Worm (Caenorhabditis elegans) whole organism, L2 larva: ENCODE measurements around the gene C35C5.8.
A peak's percentile ranks its signal among the peaks of the same experiment; 100 is the strongest.

Source experiments
- C34F6.9 ChIP-seq: fragments of 150-350 bp; optimal IDR thresholded peaks from 2 replicates; lab custom pipeline; 2014; ENCODE audit warnings: missing biosample characterization, missing genetic modification characterization
- F13H6.1 ChIP-seq: sonication (generic microtip); optimal IDR thresholded peaks from 2 replicates; lab custom pipeline; 2016; ENCODE audit warnings: missing genetic modification characterization, missing compliant biosample characterization
- R02D3.7 ChIP-seq: fragments of 150-350 bp; optimal IDR thresholded peaks from 2 replicates; lab custom pipeline; 2014; ENCODE audit warnings: missing biosample characterization, missing genetic modification characterization
- Y55F3AM.14 ChIP-seq: fragments of 200-800 bp; sonication (Bioruptor generic); optimal IDR thresholded peaks from 2 replicates; lab custom pipeline; 2018; ENCODE audit warnings: mild to moderate bottlenecking, missing genetic modification characterization, missing compliant biosample characterization
- ZK546.5 ChIP-seq: sonication (generic microtip); optimal IDR thresholded peaks from 2 replicates; lab custom pipeline; 2017; ENCODE audit warnings: missing biosample characterization, missing genetic modification characterization
- aly-2 ChIP-seq: fragments of 150-350 bp; optimal IDR thresholded peaks from 2 replicates; lab custom pipeline; 2014; ENCODE audit warnings: missing biosample characterization, missing genetic modification characterization
- ama-1 ChIP-seq: fragments of 150-350 bp; optimal IDR thresholded peaks from 2 replicates; lab custom pipeline; 2018; ENCODE audit warnings: inconsistent platforms
- ceh-16 ChIP-seq: fragments of 150-350 bp; optimal IDR thresholded peaks from 2 replicates; lab custom pipeline; 2014; ENCODE audit warnings: missing biosample characterization, missing genetic modification characterization
- crh-2 ChIP-seq: sonication (generic microtip); optimal IDR thresholded peaks from 2 replicates; lab custom pipeline; 2017; ENCODE audit warnings: missing biosample characterization, missing genetic modification characterization
- elt-1 ChIP-seq: fragments of 150-350 bp; optimal IDR thresholded peaks from 2 replicates; lab custom pipeline; 2014; ENCODE audit warnings: missing biosample characterization, missing genetic modification characterization
- elt-3 ChIP-seq: sonication (generic microtip); optimal IDR thresholded peaks from 2 replicates; lab custom pipeline; 2017; ENCODE audit warnings: missing biosample characterization, missing genetic modification characterization
- fos-1 ChIP-seq: fragments of 150-350 bp; optimal IDR thresholded peaks from 2 replicates; lab custom pipeline; 2014; ENCODE audit warnings: missing biosample characterization, missing genetic modification characterization
- lin-11 ChIP-seq: fragments of 150-350 bp; sonication (generic microtip); optimal IDR thresholded peaks from 2 replicates; lab custom pipeline; 2014; ENCODE audit warnings: missing biosample characterization, missing genetic modification characterization, inconsistent platforms, mixed read lengths
- lin-13 ChIP-seq: fragments of 150-350 bp; optimal IDR thresholded peaks from 2 replicates; lab custom pipeline; 2014; ENCODE audit warnings: missing biosample characterization, missing genetic modification reagents, missing genetic modification characterization
- lin-39 ChIP-seq: fragments of 150-350 bp; optimal IDR thresholded peaks from 2 replicates; lab custom pipeline; 2014; ENCODE audit warnings: missing biosample characterization, missing genetic modification reagents, missing genetic modification characterization
- nhr-10 ChIP-seq: sonication (generic microtip); optimal IDR thresholded peaks from 2 replicates; lab custom pipeline; 2017; ENCODE audit warnings: missing biosample characterization, missing genetic modification characterization
- nhr-11 ChIP-seq: fragments of 150-350 bp; optimal IDR thresholded peaks from 2 replicates; lab custom pipeline; 2014; ENCODE audit warnings: missing biosample characterization, missing genetic modification characterization
- nhr-12 ChIP-seq: fragments of 150-350 bp; optimal IDR thresholded peaks from 2 replicates; lab custom pipeline; 2014; ENCODE audit warnings: missing biosample characterization, missing genetic modification characterization
- nhr-129 ChIP-seq: fragments of 150-350 bp; optimal IDR thresholded peaks from 2 replicates; lab custom pipeline; 2014; ENCODE audit warnings: missing biosample characterization, missing genetic modification characterization
- nhr-21 ChIP-seq: fragments of 150-350 bp; optimal IDR thresholded peaks from 2 replicates; lab custom pipeline; 2014; ENCODE audit warnings: missing biosample characterization, missing genetic modification characterization
- nhr-23 ChIP-seq: fragments of 150-350 bp; optimal IDR thresholded peaks from 2 replicates; lab custom pipeline; 2014; ENCODE audit warnings: missing biosample characterization, missing genetic modification reagents, missing genetic modification characterization
- nhr-237 ChIP-seq: fragments of 150-350 bp; optimal IDR thresholded peaks from 2 replicates; lab custom pipeline; 2014; ENCODE audit warnings: missing biosample characterization, missing genetic modification characterization
- nhr-6 ChIP-seq: fragments of 150-350 bp; optimal IDR thresholded peaks from 2 replicates; lab custom pipeline; 2014; ENCODE audit warnings: missing biosample characterization, missing genetic modification characterization
- nhr-77 ChIP-seq: fragments of 150-350 bp; optimal IDR thresholded peaks from 2 replicates; lab custom pipeline; 2014; ENCODE audit warnings: missing biosample characterization, missing genetic modification characterization
- peb-1 ChIP-seq: fragments of 150-350 bp; optimal IDR thresholded peaks from 2 replicates; lab custom pipeline; 2014; ENCODE audit warnings: missing biosample characterization, missing genetic modification characterization
- sma-3 ChIP-seq: sonication (generic microtip); optimal IDR thresholded peaks from 2 replicates; lab custom pipeline; 2016; ENCODE audit warnings: missing genetic modification reagents, missing genetic modification characterization, missing compliant biosample characterization
- sma-9 ChIP-seq, 2 experiments: fragments of 150-350 bp in 1 of 2; sonication (generic microtip) in 1 of 2; optimal IDR thresholded peaks; 2 replicates each; lab custom pipeline; 2014 to 2016; ENCODE audit warnings: missing genetic modification characterization in 2 of 2, mild to moderate bottlenecking in 1 of 2, missing biosample characterization in 1 of 2, missing compliant biosample characterization in 1 of 2, missing genetic modification reagents in 1 of 2, moderate library complexity in 1 of 2
- snpc-4 ChIP-seq: fragments of 150-350 bp; optimal IDR thresholded peaks from 2 replicates; lab custom pipeline; 2014; ENCODE audit warnings: missing biosample characterization, missing genetic modification characterization
- unc-39 ChIP-seq: fragments of 150-350 bp; optimal IDR thresholded peaks from 2 replicates; lab custom pipeline; 2014; ENCODE audit warnings: missing biosample characterization, missing genetic modification characterization
- unc-55 ChIP-seq: fragments of 150-350 bp; sonication (generic microtip); optimal IDR thresholded peaks from 3 replicates; lab custom pipeline; 2014; ENCODE audit warnings: missing biosample characterization, missing genetic modification reagents, missing genetic modification characterization
- zag-1 ChIP-seq: fragments of 150-350 bp; optimal IDR thresholded peaks from 2 replicates; lab custom pipeline; 2014; ENCODE audit warnings: missing biosample characterization, missing genetic modification characterization

The C35C5.8 gene

ce11 chrX:11547442-11548023, 14.1 kb downstream of the C35C5.8 start:
- TF ChIP-seq nhr-237 (tag; lab: Kevin White, UChicago) (no peak), crh-2 (no peak), ZK546.5 (tag; lab: Kevin White, UChicago) (no peak), nhr-23 (no peak), elt-3 (no peak), lin-39 (tag; lab: Kevin White, UChicago) (no peak), nhr-10 (no peak), nhr-11 (tag; lab: Kevin White, UChicago) (no peak), sma-3 (no peak), nhr-21 (tag; lab: Kevin White, UChicago) (no peak), aly-2 (tag; lab: Kevin White, UChicago) (no peak), peb-1 (tag; lab: Kevin White, UChicago) (no peak), ceh-16 (tag; lab: Kevin White, UChicago) (no peak), nhr-12 (tag; lab: Kevin White, UChicago) (no peak), nhr-6 (no peak)

DNA sequence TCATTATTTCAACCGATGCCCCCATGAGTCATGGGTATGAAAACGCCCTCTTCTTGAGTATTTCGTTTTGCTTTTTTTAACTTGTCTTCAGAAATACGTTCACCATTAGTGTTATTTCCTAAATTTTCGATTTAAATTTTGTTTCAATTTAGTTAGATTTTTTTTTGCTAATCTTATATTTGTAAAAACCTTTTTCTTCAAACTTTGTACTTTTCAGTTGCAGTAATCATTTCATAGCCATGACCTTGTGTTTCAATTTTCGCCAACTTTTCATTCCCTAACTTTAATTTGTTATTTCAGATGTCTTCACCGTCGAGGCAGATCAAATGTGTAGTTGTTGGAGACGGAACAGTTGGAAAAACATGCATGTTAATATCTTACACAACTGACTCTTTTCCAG, 14.9 kb downstream of the C35C5.8 start, which contains the start of gene mig-2:
Gene mig-2 (plus strand): TSS at position 301 of the 400 bp plus-strand sequence.
- TF ChIP-seq elt-1 (tag; lab: Kevin White, UChicago) (no peak), sma-3 (no peak), snpc-4 (tag; lab: Kevin White, UChicago) (no peak), lin-11 (tag; lab: Kevin White, UChicago) (no peak)

DNA sequence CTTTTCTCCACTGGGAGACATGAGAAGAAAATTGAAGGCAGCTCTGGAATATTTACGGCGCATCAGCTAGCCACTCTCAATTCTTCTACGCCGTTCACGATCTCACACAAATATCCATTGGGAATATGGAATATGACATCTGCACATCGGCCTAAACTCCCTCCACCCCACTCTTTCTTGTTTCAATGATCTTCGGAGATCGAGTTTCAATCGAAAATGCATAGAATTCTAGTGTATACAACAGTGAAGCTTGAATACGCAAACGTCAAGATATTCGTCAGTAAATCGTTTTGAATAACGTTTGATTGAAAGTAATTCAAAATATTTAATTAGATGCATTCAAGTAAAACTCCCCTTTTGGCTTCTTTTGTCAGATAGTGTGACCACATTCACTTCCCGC, 18.4 kb downstream of the C35C5.8 start:
- no peak for TF ChIP-seq Y55F3AM.14 (GFP tag; lab: Kevin White, UChicago)
- peak; percentile 57 for TF ChIP-seq unc-55 (GFP tag; lab: Kevin White, UChicago)
- TF ChIP-seq elt-3, result no peak

DNA sequence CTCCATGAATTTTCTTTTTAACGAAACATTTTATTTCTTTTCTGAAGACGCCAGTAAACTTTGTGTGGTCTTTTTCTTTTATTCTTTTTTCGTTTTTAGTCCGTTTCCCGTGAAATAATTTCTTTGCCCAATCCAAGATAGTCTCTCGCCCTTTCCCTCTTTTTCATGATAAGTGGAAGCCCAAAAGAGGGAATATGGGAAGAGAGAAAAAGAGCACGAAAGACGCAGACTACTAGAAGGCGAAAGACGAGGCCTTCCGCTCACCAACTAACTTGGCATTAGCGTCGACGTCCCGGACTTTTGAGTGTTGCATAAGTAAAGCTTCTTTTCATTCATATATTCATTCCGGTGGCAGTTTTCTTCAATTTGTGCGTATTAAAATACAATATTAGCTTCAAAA, 19.5 kb downstream of the C35C5.8 start:
- TF ChIP-seq ama-1 (lab: Kevin White, UChicago), result no peak
- TF ChIP-seq C34F6.9, result peak; percentile 58
- no peak for TF ChIP-seq nhr-237 (tag; lab: Kevin White, UChicago)
- TF ChIP-seq unc-55 (GFP tag; lab: Kevin White, UChicago), result peak; percentile 53
- no peak for TF ChIP-seq nhr-23
- peak; percentile 8 for TF ChIP-seq nhr-129 (tag; lab: Kevin White, UChicago)

DNA sequence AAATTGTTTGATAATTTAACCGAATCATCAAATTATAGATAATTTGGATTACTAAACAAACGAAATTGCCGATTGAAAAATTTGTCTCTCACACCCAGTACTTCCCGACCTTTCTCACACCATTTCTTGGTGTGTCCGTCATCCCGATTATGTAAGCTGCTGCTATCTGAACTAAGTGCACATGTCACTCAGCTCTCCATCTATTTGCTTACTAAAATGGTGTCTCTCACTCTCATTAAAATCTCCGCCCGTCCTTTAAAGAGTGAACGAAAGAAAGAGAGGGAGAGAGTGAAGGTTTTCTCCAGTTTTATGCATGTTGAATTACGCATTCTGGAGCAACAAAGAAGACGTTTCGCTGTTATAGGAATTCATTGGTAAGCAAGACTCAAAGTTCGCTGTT, 21.1 kb downstream of the C35C5.8 start:
- TF ChIP-seq sma-9 (GFP tag; optimal IDR thresholded peaks at IDR 0.05; lab: Kevin White, UChicago) (peak; percentile 4), sma-9 (tag; optimal IDR thresholded peaks at IDR 0.05; lab: Kevin White, UChicago) (no peak), elt-1 (tag; lab: Kevin White, UChicago) (no peak), unc-39 (tag; lab: Kevin White, UChicago) (no peak), unc-55 (GFP tag; lab: Kevin White, UChicago) (peak; percentile 89)

DNA sequence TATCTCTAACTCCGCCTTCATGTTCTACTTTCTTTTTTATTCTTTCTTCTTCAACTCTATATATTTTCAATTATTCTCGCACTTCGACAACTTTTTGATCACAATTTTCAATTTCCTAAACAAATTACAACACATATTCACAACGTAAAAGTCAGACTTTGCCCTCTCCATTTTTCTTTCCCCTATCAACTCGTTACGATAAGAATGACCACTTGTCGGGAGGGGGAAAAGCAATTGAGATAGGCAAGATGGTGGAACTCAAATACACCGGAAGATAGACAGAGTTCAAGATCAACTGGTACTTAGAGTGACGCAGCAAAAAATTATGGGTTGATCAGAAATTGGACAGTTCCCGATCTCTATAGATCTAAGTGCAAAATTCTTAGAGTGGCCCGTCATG, 21.7 kb downstream of the C35C5.8 start:
- TF ChIP-seq fos-1 (tag; lab: Kevin White, UChicago), result peak; percentile 23
- no peak for TF ChIP-seq F13H6.1
- peak; percentile 13 for TF ChIP-seq sma-9 (GFP tag; optimal IDR thresholded peaks at IDR 0.05; lab: Kevin White, UChicago)
- TF ChIP-seq sma-9 (tag; optimal IDR thresholded peaks at IDR 0.05; lab: Kevin White, UChicago), result no peak

ce11 chrX:11555527-11556137, 22.2 kb downstream of the C35C5.8 start:
- TF ChIP-seq zag-1 (tag; lab: Kevin White, UChicago) (no peak), elt-1 (tag; lab: Kevin White, UChicago) (no peak), lin-13 (GFP tag; lab: Kevin White, UChicago) (no peak), nhr-21 (tag; lab: Kevin White, UChicago) (no peak), sma-9 (GFP tag; optimal IDR thresholded peaks at IDR 0.05; lab: Kevin White, UChicago) (peak; percentile 36), sma-9 (tag; optimal IDR thresholded peaks at IDR 0.05; lab: Kevin White, UChicago) (no peak), R02D3.7 (tag; lab: Kevin White, UChicago) (no peak), nhr-11 (tag; lab: Kevin White, UChicago) (no peak), nhr-129 (tag; lab: Kevin White, UChicago) (peak; percentile 49), unc-55 (GFP tag; lab: Kevin White, UChicago) (peak; percentile 13), F13H6.1 (peak; percentile 30), aly-2 (tag; lab: Kevin White, UChicago) (no peak), lin-39 (tag; lab: Kevin White, UChicago) (no peak), nhr-10 (no peak), elt-3 (no peak), nhr-77 (tag; lab: Kevin White, UChicago) (no peak)
